Fruit fly (Drosophila melanogaster) whole organism, embryonic: ENCODE measurements around the gene RfC3.

Source experiments
- ATbp ChIP-seq: fragments of 200-800 bp; sonication (Bioruptor generic); optimal IDR thresholded peaks from 2 replicates; lab custom pipeline; 2017; ENCODE audit warnings: missing biosample characterization, mild to moderate bottlenecking, missing genetic modification characterization, missing genetic modification reagents
- CG10267 ChIP-seq: fragments of 200-800 bp; sonication (Bioruptor generic); optimal IDR thresholded peaks from 2 replicates; lab custom pipeline; 2018; ENCODE audit warnings: missing biosample characterization, mild to moderate bottlenecking, missing genetic modification characterization, moderate library complexity
- CG11398 ChIP-seq: fragments of 200-800 bp; sonication (Bioruptor generic); optimal IDR thresholded peaks from 2 replicates; lab custom pipeline; 2016; ENCODE audit warnings: missing biosample characterization, missing genetic modification characterization
- CG12236 ChIP-seq: fragments of 200-800 bp; sonication (Bioruptor generic); optimal IDR thresholded peaks from 2 replicates; lab custom pipeline; 2016; ENCODE audit warnings: missing biosample characterization, missing genetic modification characterization
- CG1529 ChIP-seq: fragments of 200-800 bp; sonication (Bioruptor generic); optimal IDR thresholded peaks from 3 replicates; lab custom pipeline; 2018; ENCODE audit warnings: missing biosample characterization, missing genetic modification characterization
- CG17829 ChIP-seq: fragments of 200-800 bp; optimal IDR thresholded peaks from 2 replicates; lab custom pipeline; 2019; ENCODE audit warnings: missing biosample characterization, mild to moderate bottlenecking, missing genetic modification characterization, moderate library complexity
- CG2712 ChIP-seq: fragments of 200-800 bp; optimal IDR thresholded peaks from 3 replicates; lab custom pipeline; 2019; ENCODE audit warnings: missing biosample characterization, mild to moderate bottlenecking, missing genetic modification characterization, moderate library complexity
- CG3065 ChIP-seq: fragments of 200-800 bp; sonication (Bioruptor generic); optimal IDR thresholded peaks from 2 replicates; lab custom pipeline; 2016; ENCODE audit warnings: missing biosample characterization, missing genetic modification characterization
- CG3163 ChIP-seq: fragments of 200-800 bp; sonication (Bioruptor generic); optimal IDR thresholded peaks from 3 replicates; lab custom pipeline; 2016; ENCODE audit warnings: missing biosample characterization, missing genetic modification characterization
- CG3407 ChIP-seq: fragments of 200-800 bp; sonication (Bioruptor generic); optimal IDR thresholded peaks from 2 replicates; lab custom pipeline; 2018; ENCODE audit warnings: missing biosample characterization, mild to moderate bottlenecking, missing genetic modification characterization
- CG34224 ChIP-seq: fragments of 200-800 bp; sonication (Bioruptor generic); IDR thresholded peaks from 3 replicates; pipeline ENCODE4 v1.3.6; 2022; ENCODE audit warnings: missing biosample characterization, missing genetic modification characterization; ENCODE audit not compliant: partially characterized antibody
- CG3838 ChIP-seq: fragments of 200-800 bp; sonication (Bioruptor generic); optimal IDR thresholded peaks from 3 replicates; lab custom pipeline; 2016; ENCODE audit warnings: missing biosample characterization, missing genetic modification characterization
- CG4707 ChIP-seq: fragments of 200-800 bp; sonication (Bioruptor generic); optimal IDR thresholded peaks from 2 replicates; lab custom pipeline; 2018; ENCODE audit warnings: missing biosample characterization, mild to moderate bottlenecking, missing genetic modification characterization, moderate library complexity
- CG6791 ChIP-seq: fragments of 200-800 bp; sonication (Bioruptor generic); IDR thresholded peaks from 3 replicates; pipeline ENCODE4 v1.3.6; 2022; ENCODE audit warnings: missing biosample characterization, missing genetic modification characterization; ENCODE audit not compliant: partially characterized antibody
- CG8290 ChIP-seq, 3 experiments: fragments of 200-800 bp; sonication (Bioruptor generic); optimal IDR thresholded peaks; 2 replicates each; lab custom pipeline; 2016 to 2019; ENCODE audit warnings: missing biosample characterization in 3 of 3, missing genetic modification characterization in 3 of 3, mild to moderate bottlenecking in 2 of 3, moderate library complexity in 1 of 3
- D ChIP-seq, 2 experiments: fragments of 200-800 bp in 1 of 2; fragments of >200 bp in 1 of 2; sonication (Bioruptor generic) in 1 of 2; optimal IDR thresholded peaks; 2 replicates in 1 of 2; 3 replicates in 1 of 2; lab custom pipeline; 2017; ENCODE audit warnings: mild to moderate bottlenecking in 1 of 2, missing biosample characterization in 1 of 2, missing genetic modification characterization in 1 of 2, missing genetic modification reagents in 1 of 2
- D19A ChIP-seq: fragments of 200-800 bp; optimal IDR thresholded peaks from 3 replicates; lab custom pipeline; 2019; ENCODE audit warnings: missing biosample characterization, mild to moderate bottlenecking, missing genetic modification characterization, moderate library complexity
- Doc3 ChIP-seq: fragments of 200-800 bp; sonication (Bioruptor generic); IDR thresholded peaks from 3 replicates; pipeline ENCODE4 v1.3.6; 2022; ENCODE audit warnings: missing biosample characterization, missing genetic modification characterization; ENCODE audit not compliant: partially characterized antibody
- Dp ChIP-seq: fragments of 200-800 bp; sonication (Bioruptor generic); optimal IDR thresholded peaks from 2 replicates; lab custom pipeline; 2018; ENCODE audit warnings: missing biosample characterization, mild to moderate bottlenecking, missing genetic modification characterization, moderate library complexity
- Dref ChIP-seq: fragments of 200-800 bp; sonication (Bioruptor generic); IDR thresholded peaks from 2 replicates; pipeline ENCODE4 v1.3.6; 2022; ENCODE audit warnings: missing biosample characterization, missing genetic modification characterization
- Fer3 ChIP-seq: fragments of 200-800 bp; sonication (Bioruptor generic); optimal IDR thresholded peaks from 2 replicates; lab custom pipeline; 2018; ENCODE audit warnings: missing biosample characterization, mild to moderate bottlenecking, missing genetic modification characterization, moderate library complexity
- MESR4 ChIP-seq: fragments of 200-800 bp; sonication (Bioruptor generic); optimal IDR thresholded peaks from 2 replicates; lab custom pipeline; 2018; ENCODE audit warnings: missing biosample characterization, mild to moderate bottlenecking, missing genetic modification characterization, moderate library complexity
- Nf-YB ChIP-seq: fragments of 200-800 bp; sonication (Bioruptor generic); optimal IDR thresholded peaks from 3 replicates; lab custom pipeline; 2019; ENCODE audit warnings: missing biosample characterization, mild to moderate bottlenecking, missing genetic modification characterization, moderate library complexity
- Sin3A ChIP-seq: fragments of >200 bp; optimal IDR thresholded peaks from 2 replicates; lab custom pipeline; 2018
- Sox100B ChIP-seq: fragments of 200-800 bp; sonication (Bioruptor generic); optimal IDR thresholded peaks from 3 replicates; lab custom pipeline; 2018; ENCODE audit warnings: missing biosample characterization, mild to moderate bottlenecking, missing genetic modification characterization
- Sry-δ ChIP-seq: fragments of 200-800 bp; sonication (Bioruptor generic); optimal IDR thresholded peaks from 2 replicates; lab custom pipeline; 2016; ENCODE audit warnings: missing biosample characterization, missing genetic modification characterization
- YL-1 ChIP-seq: fragments of 200-800 bp; sonication (Bioruptor generic); optimal IDR thresholded peaks from 3 replicates; lab custom pipeline; 2017; ENCODE audit warnings: missing biosample characterization, mild to moderate bottlenecking, missing genetic modification characterization
- bbx ChIP-seq: fragments of 200-800 bp; sonication (Bioruptor generic); IDR thresholded peaks from 2 replicates; pipeline ENCODE4 v1.3.6; 2022; ENCODE audit warnings: missing biosample characterization, missing genetic modification characterization; ENCODE audit not compliant: partially characterized antibody
- bcd ChIP-seq: fragments of 200-800 bp; sonication (Bioruptor generic); optimal IDR thresholded peaks from 2 replicates; lab custom pipeline; 2017; ENCODE audit warnings: missing biosample characterization, mild to moderate bottlenecking, missing genetic modification characterization
- chinmo ChIP-seq: fragments of 200-800 bp; sonication (Bioruptor generic); IDR thresholded peaks from 4 replicates; pipeline ENCODE4 v1.3.6; 2022; ENCODE audit warnings: missing biosample characterization, missing genetic modification characterization; ENCODE audit not compliant: partially characterized antibody
- en ChIP-seq: fragments of 200-800 bp; sonication (Bioruptor generic); optimal IDR thresholded peaks from 2 replicates; lab custom pipeline; 2016; ENCODE audit warnings: missing biosample characterization, missing genetic modification characterization
- fd96Cb ChIP-seq: fragments of 200-800 bp; sonication (Bioruptor generic); optimal IDR thresholded peaks from 2 replicates; lab custom pipeline; 2018; ENCODE audit warnings: missing biosample characterization, mild to moderate bottlenecking, missing genetic modification characterization, moderate library complexity
- gcm2 ChIP-seq: fragments of 200-800 bp; sonication (Bioruptor generic); optimal IDR thresholded peaks from 2 replicates; lab custom pipeline; 2016; ENCODE audit warnings: missing biosample characterization, missing genetic modification characterization
- gsb-n ChIP-seq: fragments of 200-800 bp; sonication (Bioruptor generic); optimal IDR thresholded peaks from 3 replicates; lab custom pipeline; 2018; ENCODE audit warnings: missing biosample characterization, mild to moderate bottlenecking, missing genetic modification characterization
- hb ChIP-seq: fragments of 200-800 bp; sonication (Bioruptor generic); IDR thresholded peaks from 3 replicates; pipeline ENCODE4 v1.3.6; 2022; ENCODE audit warnings: missing biosample characterization, missing genetic modification characterization; ENCODE audit not compliant: partially characterized antibody
- hbn ChIP-seq: fragments of 200-800 bp; sonication (Bioruptor generic); IDR thresholded peaks from 2 replicates; pipeline ENCODE4 v1.3.6; 2022; ENCODE audit warnings: missing biosample characterization, missing genetic modification characterization; ENCODE audit not compliant: partially characterized antibody
- inv ChIP-seq: fragments of 200-800 bp; sonication (Bioruptor generic); IDR thresholded peaks from 2 replicates; pipeline ENCODE4 v1.3.6; 2022; ENCODE audit warnings: missing biosample characterization, missing genetic modification characterization; ENCODE audit not compliant: partially characterized antibody
- ken ChIP-seq: fragments of 200-800 bp; sonication (Bioruptor generic); IDR thresholded peaks from 3 replicates; pipeline ENCODE4 v1.3.6; 2022; ENCODE audit warnings: missing biosample characterization, missing genetic modification characterization
- lola ChIP-seq, 3 experiments: fragments of >200 bp in 2 of 3; fragments of 200-800 bp in 1 of 3; sonication (Bioruptor generic) in 1 of 3; optimal IDR thresholded peaks; 2 replicates each; lab custom pipeline; 2017 to 2019; ENCODE audit warnings: missing biosample characterization in 3 of 3, missing genetic modification characterization in 3 of 3, mild to moderate bottlenecking in 1 of 3, moderate library complexity in 1 of 3
- nerfin-2 ChIP-seq: fragments of 200-800 bp; sonication (Bioruptor generic); IDR thresholded peaks from 2 replicates; pipeline ENCODE4 v1.3.6; 2022; ENCODE audit warnings: missing biosample characterization, missing genetic modification characterization; ENCODE audit not compliant: partially characterized antibody
- pfk ChIP-seq: fragments of 200-800 bp; sonication (Bioruptor generic); optimal IDR thresholded peaks from 2 replicates; lab custom pipeline; 2018; ENCODE audit warnings: missing biosample characterization, mild to moderate bottlenecking, missing genetic modification characterization, moderate library complexity
- sna ChIP-seq: fragments of 200-800 bp; sonication (Bioruptor generic); IDR thresholded peaks from 2 replicates; pipeline ENCODE4 v1.3.6; 2022; ENCODE audit warnings: missing biosample characterization, missing genetic modification characterization; ENCODE audit not compliant: partially characterized antibody
- ssp ChIP-seq: fragments of 200-800 bp; sonication (Bioruptor generic); IDR thresholded peaks from 2 replicates; pipeline ENCODE4 v1.3.6; 2022; ENCODE audit warnings: missing biosample characterization, missing genetic modification characterization
- sug ChIP-seq: fragments of 200-800 bp; optimal IDR thresholded peaks from 2 replicates; lab custom pipeline; 2019; ENCODE audit warnings: missing biosample characterization, mild to moderate bottlenecking, missing genetic modification characterization, moderate library complexity
- tio ChIP-seq: fragments of 200-800 bp; sonication (Bioruptor generic); optimal IDR thresholded peaks from 2 replicates; lab custom pipeline; 2017; ENCODE audit warnings: missing biosample characterization, missing genetic modification characterization, inconsistent platforms
- tll ChIP-seq, 2 experiments: fragments of 200-800 bp in 1 of 2; fragments of >200 bp in 1 of 2; sonication (Bioruptor generic) in 1 of 2; optimal IDR thresholded peaks; 2 replicates each; lab custom pipeline; 2017 to 2019; ENCODE audit warnings: missing biosample characterization in 2 of 2, missing genetic modification characterization in 2 of 2, mild to moderate bottlenecking in 1 of 2, moderate library complexity in 1 of 2
- trem ChIP-seq: fragments of 200-800 bp; optimal IDR thresholded peaks from 3 replicates; lab custom pipeline; 2019; ENCODE audit warnings: missing biosample characterization, mild to moderate bottlenecking, missing genetic modification characterization, moderate library complexity
- zen ChIP-seq: fragments of 200-800 bp; sonication (Bioruptor generic); optimal IDR thresholded peaks from 3 replicates; lab custom pipeline; 2018; ENCODE audit warnings: missing biosample characterization, mild to moderate bottlenecking, missing genetic modification characterization, moderate library complexity

The RfC3 gene

dm6 chr2L:10439174-10439573, 20.2 kb downstream of the RfC3 start, which contains the start of gene Nse4 (continued):
- peak; percentile 95 for TF ChIP-seq ssp (GFP tag; lab: Robert Waterston, UW)
- TF ChIP-seq CG1529 (GFP tag; lab: Kevin White, UChicago) = no peak
- peak; percentile 16 for TF ChIP-seq MESR4 (GFP tag; lab: Kevin White, UChicago)
- peak; percentile 70 for TF ChIP-seq pfk
- TF ChIP-seq Nf-YB = no peak
- TF ChIP-seq CG3065 (GFP tag; lab: Kevin White, UChicago) = no peak
- no peak for TF ChIP-seq YL-1
- peak; percentile 85; the same call in 2 of the 4 replicates for TF ChIP-seq chinmo
- no peak for TF ChIP-seq CG11398 (GFP tag; lab: Kevin White, UChicago)
- peak; percentile 46; the same call in 2 of the 3 replicates for TF ChIP-seq Doc3 (GFP tag; lab: Robert Waterston, UW)
- TF ChIP-seq CG3407 = no peak
- no peak for TF ChIP-seq Fer3 (tag; lab: Kevin White, UChicago)
- peak; percentile 2 for TF ChIP-seq sug (tag; lab: Kevin White, UChicago)
- TF ChIP-seq Sry-δ (GFP tag; lab: Kevin White, UChicago) = peak; percentile 38
- TF ChIP-seq nerfin-2 (GFP tag; lab: Robert Waterston, UW) = peak; percentile 83
- TF ChIP-seq CG4707 = no peak
- no peak for TF ChIP-seq gcm2 (GFP tag; lab: Kevin White, UChicago)
- TF ChIP-seq CG12236 = no peak
- peak; percentile 37 for TF ChIP-seq trem (tag; lab: Kevin White, UChicago)
- no peak for TF ChIP-seq tio (GFP tag; lab: Kevin White, UChicago)
- TF ChIP-seq Dp = peak; percentile 75
- peak; percentile 90 for TF ChIP-seq CG6791 (GFP tag; lab: Robert Waterston, UW)
- TF ChIP-seq hbn = peak; percentile 68
- peak; percentile 15 for TF ChIP-seq zen (tag; lab: Kevin White, UChicago)
- peak; percentile 73 for TF ChIP-seq inv (GFP tag; lab: Robert Waterston, UW)
- TF ChIP-seq lola (GFP tag; optimal IDR thresholded peaks at IDR 0.05; lab: Kevin White, UChicago) = peak in 1 of 3 experiments; percentile 32
- TF ChIP-seq fd96Cb (tag; lab: Kevin White, UChicago) = no peak
- TF ChIP-seq ATbp (GFP tag; lab: Kevin White, UChicago) = no peak
- no peak for TF ChIP-seq gsb-n (tag; lab: Kevin White, UChicago)
- peak; percentile 38 for TF ChIP-seq CG8290 (GFP tag; optimal IDR thresholded peaks at IDR 0.05; lab: Kevin White, UChicago)
- no peak for TF ChIP-seq CG8290 (tag; optimal IDR thresholded peaks at IDR 0.05; lab: Kevin White, UChicago)
- no peak for TF ChIP-seq Sin3A (lab: Kevin White, UChicago)
- TF ChIP-seq CG3838 (GFP tag; lab: Kevin White, UChicago) = no peak
- TF ChIP-seq sna = peak; percentile 83
- TF ChIP-seq Dref = peak; percentile 93
- peak; percentile 89 for TF ChIP-seq bbx
- peak; percentile 79; the same call in 2 of the 3 replicates for TF ChIP-seq hb (GFP tag; lab: Robert Waterston, UW)
- TF ChIP-seq Sox100B (GFP tag; lab: Kevin White, UChicago) = no peak
- no peak for TF ChIP-seq en (GFP tag; lab: Kevin White, UChicago)
- no peak for TF ChIP-seq bcd (GFP tag; lab: Kevin White, UChicago)
- peak; percentile 31 for TF ChIP-seq CG10267 (tag; lab: Kevin White, UChicago)
- TF ChIP-seq ken (GFP tag; lab: Robert Waterston, UW) = no peak
- TF ChIP-seq CG17829 = peak; percentile 10
- peak; percentile 93 for TF ChIP-seq CG34224 (GFP tag; lab: Robert Waterston, UW)
- TF ChIP-seq CG3163 (GFP tag; lab: Kevin White, UChicago) = no peak
- no peak for TF ChIP-seq D19A (tag; lab: Kevin White, UChicago)
- TF ChIP-seq tll (GFP tag; optimal IDR thresholded peaks at IDR 0.05; lab: Kevin White, UChicago) = no peak
- no peak for TF ChIP-seq D (optimal IDR thresholded peaks at IDR 0.05; lab: Kevin White, UChicago)
- no peak for TF ChIP-seq D (GFP tag; optimal IDR thresholded peaks at IDR 0.05; lab: Kevin White, UChicago)
- TF ChIP-seq CG2712 = peak; percentile 23
